Worm (Caenorhabditis elegans) whole organism, L2 larva: Measurements from ENCODE around the gene F38C2.1.

ENCODE experiments used
- F13H6.1 ChIP-seq: sonication (generic microtip); optimal IDR thresholded peaks from 2 replicates; lab custom pipeline; 2016; ENCODE audit warnings: missing genetic modification characterization, missing compliant biosample characterization
- elt-3 ChIP-seq: sonication (generic microtip); optimal IDR thresholded peaks from 2 replicates; lab custom pipeline; 2017; ENCODE audit warnings: missing biosample characterization, missing genetic modification characterization
- lsy-2 ChIP-seq, 2 experiments: fragments of 150-350 bp in 1 of 2; sonication (generic microtip) in 1 of 2; optimal IDR thresholded peaks; 2 replicates each; lab custom pipeline; 2014 to 2017; ENCODE audit warnings: missing biosample characterization in 2 of 2, missing genetic modification characterization in 2 of 2
- sma-9 ChIP-seq, 2 experiments: fragments of 150-350 bp in 1 of 2; sonication (generic microtip) in 1 of 2; optimal IDR thresholded peaks; 2 replicates each; lab custom pipeline; 2014 to 2016; ENCODE audit warnings: missing genetic modification characterization in 2 of 2, mild to moderate bottlenecking in 1 of 2, missing biosample characterization in 1 of 2, missing compliant biosample characterization in 1 of 2, missing genetic modification reagents in 1 of 2, moderate library complexity in 1 of 2
- snpc-4 ChIP-seq: fragments of 150-350 bp; optimal IDR thresholded peaks from 2 replicates; lab custom pipeline; 2014; ENCODE audit warnings: missing biosample characterization, missing genetic modification characterization

ce11 chrIV:16238555-16238954 is 8.7 kb upstream of the F38C2.1 start, which contains the start of gene srw-61:
- TF ChIP-seq sma-9 (GFP tag; optimal IDR thresholded peaks at IDR 0.05; lab: Kevin White, UChicago) (no peak), sma-9 (tag; optimal IDR thresholded peaks at IDR 0.05; lab: Kevin White, UChicago) (no peak), elt-3 (tag; lab: Kevin White, UChicago) (no peak), snpc-4 (tag; lab: Kevin White, UChicago) (no peak), lsy-2 (tag; optimal IDR thresholded peaks at IDR 0.05; lab: Kevin White, UChicago) (no peak), F13H6.1 (tag; lab: Kevin White, UChicago) (no peak)
